Worm (Caenorhabditis elegans): ENCODE data around the gene D2023.4.
A peak's percentile ranks its signal among the peaks of the same experiment; 100 is the strongest.

Gene D2023.4

DNA sequence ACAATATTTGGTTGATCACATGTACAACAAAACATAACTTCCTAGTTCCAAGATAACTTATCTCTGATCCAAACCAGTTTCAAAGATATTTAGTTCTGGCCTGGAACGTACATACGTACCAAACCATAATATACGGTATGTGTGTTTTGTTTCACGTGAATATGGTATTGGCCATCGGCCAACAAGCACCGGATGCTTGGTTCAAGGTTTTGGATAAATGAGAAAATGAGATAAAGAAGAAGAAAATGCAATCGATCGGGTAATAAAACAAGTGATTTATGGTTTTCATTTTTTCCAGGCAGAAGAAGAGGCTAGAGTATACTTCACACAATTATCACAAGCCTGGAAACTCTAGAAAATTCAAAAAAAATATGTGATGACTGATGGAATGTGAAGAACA, 30.2 kb downstream of the D2023.4 start (continued):
- TF ChIP-seq nhr-84 (tag; optimal IDR thresholded peaks at IDR 0.05), result no peak
- TF ChIP-seq nhr-47 (tag; optimal IDR thresholded peaks at IDR 0.05), result no peak
- TF ChIP-seq nhr-85 (tag), result peak; percentile 89
- peak; percentile 73 for TF ChIP-seq blmp-1 (tag; optimal IDR thresholded peaks at IDR 0.05)
- TF ChIP-seq aha-1 (tag; optimal IDR thresholded peaks at IDR 0.05), result no peak
- TF ChIP-seq jun-1 (tag; optimal IDR thresholded peaks at IDR 0.05), result no peak
- TF ChIP-seq nhr-11 (tag; optimal IDR thresholded peaks at IDR 0.05), result no peak
- TF ChIP-seq hlh-17 (GFP tag; optimal IDR thresholded peaks at IDR 0.05; ENCODE audit: borderline replicate concordance), result no peak
- TF ChIP-seq egl-13 (tag; optimal IDR thresholded peaks at IDR 0.05), result no peak
- TF ChIP-seq mef-2 (tag; optimal IDR thresholded peaks at IDR 0.05), result no peak
- no peak for TF ChIP-seq skn-1 (tag; optimal IDR thresholded peaks at IDR 0.05)

DNA sequence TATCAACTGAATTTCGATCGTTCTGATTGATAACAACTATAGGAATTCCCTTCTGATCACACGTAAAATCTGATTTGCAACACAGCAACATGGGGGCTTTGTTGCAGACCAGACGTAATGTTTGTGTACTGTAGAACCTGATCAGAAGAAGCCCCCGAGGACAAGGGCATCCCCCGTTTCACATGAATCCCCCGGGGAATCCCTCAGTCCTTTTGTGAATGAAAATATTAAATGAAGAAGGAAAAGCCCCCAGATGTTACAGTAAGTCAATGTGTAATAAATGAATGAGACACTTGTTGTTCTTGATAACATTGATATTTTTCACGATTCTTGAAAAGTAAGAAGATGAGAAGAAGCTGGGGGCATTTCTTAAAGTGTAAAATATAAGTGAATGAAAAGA, 31.4 kb downstream of the D2023.4 start:
- TF ChIP-seq efl-3 (GFP tag; optimal IDR thresholded peaks at IDR 0.05), result no peak
- TF ChIP-seq snpc-4 (tag; optimal IDR thresholded peaks at IDR 0.05), result no peak
- no peak for TF ChIP-seq nhr-47 (tag; optimal IDR thresholded peaks at IDR 0.05)

DNA sequence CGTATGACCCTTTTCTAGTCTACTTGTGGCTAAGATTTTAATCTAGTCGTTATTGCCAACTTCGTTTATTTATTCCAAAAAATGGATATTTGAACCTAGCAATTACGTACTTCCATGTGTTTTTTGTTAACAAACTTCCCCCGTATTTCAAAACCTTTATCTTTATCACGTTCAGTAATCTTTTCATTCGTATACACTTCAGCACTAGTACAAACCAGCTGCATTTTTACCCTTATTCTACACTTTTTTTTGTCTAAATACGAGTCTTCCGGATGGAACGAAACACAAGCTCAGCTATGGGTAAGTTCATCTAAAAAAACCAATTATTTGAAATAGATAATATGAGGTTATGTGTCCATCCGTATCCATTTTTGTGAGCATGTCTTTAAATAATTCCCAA, 36.1 kb downstream of the D2023.4 start, which contains the start of gene D2023.1:
TSS of gene D2023.1 (plus strand) at position 77 of the 400 bp plus-strand sequence.
- TF ChIP-seq hlh-4 (tag; optimal IDR thresholded peaks at IDR 0.05) (no peak), ceh-90 (tag; optimal IDR thresholded peaks at IDR 0.05) (no peak), lir-3 (tag; optimal IDR thresholded peaks at IDR 0.05; ENCODE audit: poor library complexity) (no peak), hpl-2 (GFP tag; optimal IDR thresholded peaks at IDR 0.05) (no peak), vab-15 (tag; optimal IDR thresholded peaks at IDR 0.05) (no peak), alr-1 (tag; optimal IDR thresholded peaks at IDR 0.05; ENCODE audit: borderline replicate concordance) (no peak), isw-1 (GFP tag; IDR thresholded peaks at IDR 0.05) (no peak), aly-2 (tag; optimal IDR thresholded peaks at IDR 0.05) (no peak), elt-3 (tag; optimal IDR thresholded peaks at IDR 0.05) (no peak), dsc-1 (tag; optimal IDR thresholded peaks at IDR 0.05) (no peak), rnt-1 (tag; optimal IDR thresholded peaks at IDR 0.05) (no peak), irx-1 (tag; optimal IDR thresholded peaks at IDR 0.05) (no peak), snpc-4 (tag; optimal IDR thresholded peaks at IDR 0.05) (no peak), nhr-85 (tag) (no peak), nhr-20 (tag; optimal IDR thresholded peaks at IDR 0.05) (no peak)

DNA sequence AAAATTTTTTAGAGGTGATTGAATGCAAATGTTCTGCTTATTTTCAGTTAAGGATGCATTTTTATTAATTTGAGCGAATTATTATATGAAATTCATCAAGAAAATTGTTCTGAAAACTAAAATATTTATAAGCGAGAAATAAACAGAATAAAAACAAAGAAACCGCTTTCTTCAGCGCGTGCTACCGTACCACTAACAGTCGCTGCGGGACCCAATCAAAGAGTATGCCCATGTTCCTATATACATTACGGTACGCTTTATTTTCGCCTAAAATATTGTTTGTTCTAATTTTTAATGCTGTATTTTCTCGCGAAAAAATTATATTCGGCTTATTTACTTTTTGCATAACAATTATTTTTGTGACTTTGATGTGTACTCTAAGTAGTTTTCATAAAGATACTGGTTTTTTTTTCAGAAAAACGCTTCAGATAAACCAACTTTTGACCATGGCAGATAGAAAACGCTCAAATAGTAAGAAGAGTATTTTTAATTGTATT, 37.8 kb downstream of the D2023.4 start, which contains the start of gene F55A11.8:
TSS of gene F55A11.8 (plus strand) at position 447 of the 497 bp plus-strand sequence.
- TF ChIP-seq nhr-85 (tag), result peak; percentile 23
- TF ChIP-seq ces-1 (GFP tag; optimal IDR thresholded peaks at IDR 0.05), result no peak

DNA sequence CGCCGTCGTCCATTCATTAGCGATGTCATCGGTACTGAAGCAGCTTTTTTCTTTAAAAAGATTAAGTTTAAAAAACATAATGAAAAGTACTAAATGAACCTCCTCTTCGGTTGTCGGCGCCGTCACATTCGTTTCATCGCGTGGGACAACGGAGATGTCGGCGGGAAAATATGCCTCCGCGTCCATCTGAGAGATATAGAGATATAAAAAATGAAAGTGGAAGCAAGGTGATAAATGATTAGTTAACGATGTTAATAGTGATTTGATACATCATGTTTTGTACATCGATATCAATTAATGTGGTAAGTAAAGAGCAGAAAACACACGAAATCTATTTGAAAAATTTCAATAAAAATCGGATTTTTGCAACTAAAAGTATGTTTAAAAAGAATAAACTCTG, 38.3 kb downstream of the D2023.4 start, which contains the start of gene F55A11.7:
TSS of gene F55A11.7 (minus strand) at position 186 of the 400 bp plus-strand sequence.
- TF ChIP-seq blmp-1 (tag; optimal IDR thresholded peaks at IDR 0.05), result peak; percentile 94
- no peak for TF ChIP-seq vab-15 (tag; optimal IDR thresholded peaks at IDR 0.05)
- TF ChIP-seq C34B4.2 (tag; optimal IDR thresholded peaks at IDR 0.05), result no peak
- TF ChIP-seq nhr-12 (tag; optimal IDR thresholded peaks at IDR 0.05), result no peak
- no peak for TF ChIP-seq nhr-11 (tag; optimal IDR thresholded peaks at IDR 0.05)

DNA sequence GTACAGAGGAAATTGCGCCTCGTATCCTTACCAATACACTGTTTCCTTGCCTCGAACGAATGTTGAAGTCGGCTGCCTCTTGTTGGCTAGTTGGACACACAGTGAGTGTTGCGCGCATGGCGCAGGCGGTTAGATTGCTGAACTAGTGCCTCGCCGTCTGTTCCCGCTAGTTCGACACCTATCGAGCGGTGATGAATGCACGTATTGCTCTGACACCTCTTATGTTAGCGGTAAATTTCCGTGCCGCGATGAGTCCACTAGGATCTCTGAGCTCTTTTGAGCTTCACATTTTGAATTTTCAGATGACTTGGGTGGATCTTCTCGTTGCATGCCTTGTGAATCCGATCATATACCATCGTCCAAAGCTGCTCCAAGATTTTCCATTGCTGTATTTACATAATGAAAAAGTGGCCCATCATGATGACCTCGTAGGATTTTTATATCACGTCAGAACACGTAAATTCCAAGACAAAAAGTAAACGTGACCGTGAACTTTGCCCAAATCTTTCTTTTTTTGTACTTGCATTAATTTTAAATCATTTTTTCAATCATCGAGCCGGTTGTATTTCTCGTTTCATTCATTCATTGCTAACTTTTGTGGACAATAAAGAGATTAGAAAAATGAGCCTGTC, 42.6 kb downstream of the D2023.4 start, which contains the start of gene F55A11.11:
TSS of gene F55A11.11 (plus strand) at position 341 of the 632 bp plus-strand sequence.
- TF ChIP-seq elt-2 (tag; optimal IDR thresholded peaks at IDR 0.05), result peak; percentile 58
- TF ChIP-seq efl-3 (GFP tag; optimal IDR thresholded peaks at IDR 0.05), result peak; percentile 0
- peak; percentile 72 for TF ChIP-seq swsn-7 (tag; optimal IDR thresholded peaks at IDR 0.05)
- TF ChIP-seq nhr-11 (tag; optimal IDR thresholded peaks at IDR 0.05), result no peak
- TF ChIP-seq pqm-1 (tag; optimal IDR thresholded peaks at IDR 0.05), result peak; percentile 14
- TF ChIP-seq ets-5 (GFP tag; IDR thresholded peaks at IDR 0.05), result no peak
- TF ChIP-seq sup-37 (GFP tag; optimal IDR thresholded peaks at IDR 0.05), result peak; percentile 23
- peak; percentile 70 for TF ChIP-seq nhr-19 (GFP tag; conservative IDR thresholded peaks at IDR 0.05)
- peak; percentile 3 for TF ChIP-seq vab-15 (tag; optimal IDR thresholded peaks at IDR 0.05)
- TF ChIP-seq mef-2 (tag; optimal IDR thresholded peaks at IDR 0.05), result peak; percentile 1
- TF ChIP-seq ama-1 (optimal IDR thresholded peaks at IDR 0.05), result peak; percentile 3
- peak; percentile 9 for TF ChIP-seq nhr-12 (tag; optimal IDR thresholded peaks at IDR 0.05)
- peak; percentile 56 for TF ChIP-seq pax-3 (tag; optimal IDR thresholded peaks at IDR 0.05)
- peak; percentile 47 to 67 (median 55) for TF ChIP-seq ceh-82 (tag; optimal IDR thresholded peaks at IDR 0.05)
- TF ChIP-seq nhr-76 (tag; optimal IDR thresholded peaks at IDR 0.05), result peak; percentile 28
- no peak for TF ChIP-seq alr-1 (tag; optimal IDR thresholded peaks at IDR 0.05; ENCODE audit: borderline replicate concordance)
- peak in 1 of 2 experiments; percentile 23 for TF ChIP-seq ztf-11 (tag; optimal IDR thresholded peaks at IDR 0.05)
- no peak for TF ChIP-seq ceh-90 (tag; optimal IDR thresholded peaks at IDR 0.05)
- TF ChIP-seq unc-130 (tag; optimal IDR thresholded peaks at IDR 0.05), result peak; percentile 72
- TF ChIP-seq nhr-20 (tag; optimal IDR thresholded peaks at IDR 0.05), result peak; percentile 82
- TF ChIP-seq blmp-1 (tag; optimal IDR thresholded peaks at IDR 0.05), result peak; percentile 45
